Fruit fly (Drosophila melanogaster): ENCODE measurements around the gene p24-1.

The p24-1 gene

DNA sequence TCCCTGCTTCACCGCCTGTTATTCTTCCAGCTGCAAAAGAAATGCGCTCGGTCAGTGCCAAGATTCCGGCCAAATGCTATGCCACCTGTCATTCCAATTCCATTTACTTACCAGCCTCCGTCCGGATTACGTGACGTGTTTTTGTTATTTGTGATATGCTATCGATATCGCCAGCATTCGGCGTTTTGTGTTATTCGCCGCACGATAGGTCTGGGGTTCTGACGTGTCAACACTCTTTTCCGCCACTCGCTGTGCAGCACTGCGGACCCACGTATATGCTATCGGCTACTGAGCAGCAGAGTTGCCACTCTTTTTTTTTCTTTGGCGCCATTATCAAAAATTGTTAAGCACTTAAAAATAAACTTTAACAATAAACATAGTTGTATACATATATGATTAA lies at the start of gene p24-1:
p24-1 (minus strand) TSS at position 221 of the 400 bp plus-strand sequence.
- TF ChIP-seq noc (tag; optimal IDR thresholded peaks at IDR 0.05), result peak; percentile 31

DNA sequence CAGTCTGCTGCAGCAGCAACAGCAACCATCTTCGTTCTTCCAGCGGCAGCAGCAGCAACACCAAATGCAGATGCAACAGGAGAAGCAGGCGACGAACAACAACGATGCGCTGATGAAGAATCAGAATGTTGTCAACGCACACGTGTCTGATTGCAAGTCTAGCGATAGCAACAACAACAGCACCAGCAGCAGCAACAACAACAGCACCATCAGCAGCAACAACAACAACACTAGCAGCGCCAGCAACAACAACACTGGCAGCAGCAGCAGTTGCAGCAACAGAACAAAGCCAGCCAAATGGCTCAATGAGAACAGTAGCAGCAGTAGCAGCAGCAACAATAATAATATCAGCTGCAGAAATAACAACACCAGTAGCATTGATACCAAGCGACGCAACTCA lies 42.8 kb upstream of the p24-1 start:
- no peak for TF ChIP-seq noc (tag; optimal IDR thresholded peaks at IDR 0.05)

DNA sequence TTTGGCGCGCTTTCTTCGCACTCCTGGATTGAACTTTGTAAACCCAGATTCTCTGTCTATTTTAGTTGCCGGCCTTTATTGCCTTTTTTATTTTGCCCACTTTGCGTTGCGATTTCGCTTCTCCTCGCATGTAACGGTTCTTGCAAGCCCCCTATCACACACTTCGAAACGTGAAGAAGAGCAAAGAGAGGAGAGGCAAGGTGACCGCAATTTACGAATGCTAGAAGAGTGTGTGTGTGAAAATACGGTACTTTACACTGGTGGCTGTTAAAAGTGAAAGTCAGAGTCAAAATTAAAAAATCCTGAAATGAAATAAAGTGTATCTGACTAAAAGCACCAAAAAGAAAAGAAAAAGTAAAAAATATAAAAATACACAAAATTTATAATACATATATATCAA lies 41.9 kb upstream of the p24-1 start:
- TF ChIP-seq noc (tag; optimal IDR thresholded peaks at IDR 0.05), result no peak

DNA sequence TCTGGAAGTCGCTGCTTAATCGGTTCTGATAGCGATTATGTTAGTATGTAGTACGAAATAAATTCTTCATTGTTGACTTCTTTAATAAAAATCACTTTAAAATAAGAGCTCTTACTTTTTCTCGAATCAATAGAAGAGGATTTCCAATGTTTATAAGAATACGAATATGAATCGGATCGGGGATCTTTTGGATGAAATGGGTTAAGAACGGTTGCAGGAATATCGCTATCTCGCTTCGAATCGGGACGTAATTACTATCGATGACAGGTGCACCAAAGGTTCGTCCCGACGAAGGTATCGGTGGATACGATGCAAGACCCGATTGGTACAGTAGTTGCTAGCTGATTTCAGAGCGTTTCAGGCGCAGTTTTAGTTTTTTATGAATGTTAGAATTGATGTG lies 41.3 kb upstream of the p24-1 start, which contains the start of gene wisp:
wisp (plus strand) TSS at position 301 of the 400 bp plus-strand sequence.
- TF ChIP-seq noc (tag; optimal IDR thresholded peaks at IDR 0.05), result no peak

DNA sequence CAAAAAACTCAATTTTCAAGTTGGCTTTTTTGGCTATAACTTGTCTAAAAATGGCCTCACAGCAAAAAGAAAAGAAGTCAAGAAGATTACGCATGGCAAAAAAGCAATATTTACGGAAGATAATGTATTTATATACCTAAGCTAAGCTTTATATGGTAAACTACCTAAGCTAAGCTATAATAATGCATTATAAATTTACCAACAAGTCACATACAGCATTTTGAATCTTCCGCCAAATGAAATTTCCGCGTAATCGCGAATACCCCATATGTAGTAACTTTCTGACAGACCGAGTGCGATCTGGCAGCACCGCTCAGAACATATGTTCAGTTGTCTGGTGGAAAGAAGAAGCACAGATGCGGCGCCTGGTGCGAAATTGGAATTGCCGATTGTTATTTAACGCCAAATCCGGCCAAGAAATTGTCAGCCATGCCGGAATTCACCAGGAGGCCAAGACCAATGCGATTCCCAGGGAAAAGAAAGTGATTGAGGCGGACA lies 39.4 kb upstream of the p24-1 start, which contains the start of gene sicily:
sicily (plus strand) TSS at position 51 of the 498 bp plus-strand sequence.
- no peak for TF ChIP-seq noc (tag; optimal IDR thresholded peaks at IDR 0.05)

DNA sequence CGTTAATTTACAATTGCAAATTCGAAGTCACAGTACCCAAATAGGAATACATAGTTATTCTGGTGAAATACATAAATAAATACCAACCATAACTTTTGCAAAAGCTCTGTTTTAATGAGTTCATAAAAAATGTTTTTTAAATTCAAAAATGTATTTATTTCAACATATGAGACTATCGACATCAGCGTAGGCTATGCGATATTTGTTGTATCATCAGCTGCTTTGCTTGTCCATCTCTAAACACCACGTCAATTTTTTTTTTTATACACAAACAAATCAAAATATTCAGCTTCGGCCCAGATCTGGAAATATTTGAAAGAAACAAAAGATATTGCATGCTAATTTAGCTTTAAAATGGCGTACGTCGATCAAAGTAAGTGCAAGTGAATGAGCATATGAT lies 35.8 kb upstream of the p24-1 start, which contains the start of gene CG1840:
CG1840 (plus strand) TSS at position 211 of the 400 bp plus-strand sequence.
- no peak for TF ChIP-seq noc (tag; optimal IDR thresholded peaks at IDR 0.05)

DNA sequence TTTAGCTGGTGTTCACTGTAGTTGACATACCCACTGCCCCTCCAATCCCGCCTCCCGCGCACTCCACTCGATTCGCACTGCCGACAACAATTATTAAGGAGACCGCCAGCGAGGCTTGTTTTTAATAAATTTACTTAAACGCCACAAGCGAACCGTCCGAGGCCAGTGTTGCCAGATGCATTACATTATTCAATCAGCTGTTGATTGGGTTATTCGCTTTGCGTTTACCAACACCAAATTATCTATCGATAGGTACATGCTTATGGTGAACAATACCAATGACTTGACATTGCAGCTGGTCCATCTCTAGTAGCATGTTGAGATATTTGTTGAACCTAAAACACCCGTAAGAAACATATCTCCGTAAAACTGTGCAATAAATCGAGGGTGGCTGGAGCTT lies 34.6 kb upstream of the p24-1 start, which contains the start of the genes CG10353 and SelG:
CG10353 (minus strand) TSS at position 187 of the 400 bp plus-strand sequence.
SelG (plus strand) TSS at position 309 of the 400 bp plus-strand sequence.
- TF ChIP-seq noc (tag; optimal IDR thresholded peaks at IDR 0.05), result peak; percentile 32

DNA sequence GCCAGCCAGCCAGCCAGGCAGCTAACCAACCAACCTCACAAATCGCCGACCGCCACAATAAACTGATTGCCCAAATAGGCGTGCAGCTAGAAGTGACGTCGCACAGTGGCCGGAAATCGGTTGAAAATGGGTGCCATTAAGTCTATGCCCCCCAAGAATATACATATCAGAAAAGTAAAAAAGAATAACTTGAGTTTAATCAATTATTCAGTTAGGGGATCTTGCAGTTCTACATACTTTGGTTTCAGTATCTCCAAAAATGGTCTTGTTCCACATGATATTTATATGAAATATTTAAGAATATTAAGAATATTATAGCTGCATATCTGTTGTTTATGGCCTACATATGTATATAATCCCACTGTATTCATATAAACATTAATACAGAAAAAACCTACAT lies 33.0 kb upstream of the p24-1 start:
- peak; percentile 64 for TF ChIP-seq noc (tag; optimal IDR thresholded peaks at IDR 0.05)

DNA sequence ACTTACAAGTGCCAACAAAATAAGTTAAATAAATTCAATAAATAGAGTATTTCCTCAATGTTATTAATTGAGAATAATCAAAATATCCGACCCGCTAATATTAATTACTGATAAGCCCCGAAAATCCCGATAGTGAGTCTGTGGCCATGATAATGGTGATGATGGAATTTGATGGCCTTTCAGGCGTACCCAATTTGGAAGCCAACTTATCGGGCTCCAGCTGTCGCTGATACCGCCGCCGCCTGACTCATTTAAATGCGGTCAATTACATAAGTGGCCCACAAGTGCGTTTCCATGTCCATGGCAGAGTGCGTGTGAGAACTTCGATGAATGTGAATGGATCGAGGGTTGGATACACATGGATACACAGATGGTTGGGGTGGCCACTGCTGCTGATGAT lies 31.8 kb upstream of the p24-1 start:
- no peak for TF ChIP-seq noc (tag; optimal IDR thresholded peaks at IDR 0.05)

DNA sequence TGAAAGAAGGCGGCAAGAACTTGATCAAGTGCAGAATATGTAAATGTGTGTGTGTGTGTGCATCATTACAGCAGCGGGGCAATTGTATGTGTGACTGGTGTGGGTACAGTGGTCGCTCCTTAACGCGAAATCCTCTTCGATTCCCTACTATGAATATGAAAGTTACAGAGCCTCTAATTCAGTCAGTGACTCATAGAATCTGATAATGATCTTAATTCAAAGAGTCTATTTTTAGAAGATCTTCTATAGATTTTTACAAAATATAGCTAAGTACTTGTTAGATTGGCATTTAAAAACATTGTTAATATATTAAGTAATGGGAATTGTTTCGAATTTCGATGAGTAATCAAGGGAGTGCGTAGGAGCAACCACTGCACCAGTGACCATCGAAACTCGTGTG lies 30.1 kb upstream of the p24-1 start:
- no peak for TF ChIP-seq noc (tag; optimal IDR thresholded peaks at IDR 0.05)

DNA sequence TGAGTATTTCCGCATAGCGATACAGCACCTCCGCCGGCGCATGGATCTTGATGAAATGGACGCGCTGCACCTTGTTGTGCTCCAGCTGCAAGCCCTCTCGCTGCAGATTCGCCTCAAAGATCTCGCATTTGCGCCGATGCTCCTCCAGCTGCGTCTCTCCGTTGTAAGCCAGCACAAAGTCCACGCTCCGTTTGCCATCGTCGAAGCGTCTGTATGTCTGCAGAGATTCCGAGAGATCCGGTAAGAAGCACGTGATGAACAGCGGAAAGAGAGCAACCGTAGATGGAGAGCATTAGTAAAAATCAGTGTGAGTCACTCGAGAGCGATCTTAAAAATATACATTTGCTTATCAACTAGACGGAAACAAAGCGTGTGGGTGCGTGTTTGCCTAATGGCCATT lies 29.4 kb upstream of the p24-1 start:
- no peak for TF ChIP-seq noc (tag; optimal IDR thresholded peaks at IDR 0.05)

DNA sequence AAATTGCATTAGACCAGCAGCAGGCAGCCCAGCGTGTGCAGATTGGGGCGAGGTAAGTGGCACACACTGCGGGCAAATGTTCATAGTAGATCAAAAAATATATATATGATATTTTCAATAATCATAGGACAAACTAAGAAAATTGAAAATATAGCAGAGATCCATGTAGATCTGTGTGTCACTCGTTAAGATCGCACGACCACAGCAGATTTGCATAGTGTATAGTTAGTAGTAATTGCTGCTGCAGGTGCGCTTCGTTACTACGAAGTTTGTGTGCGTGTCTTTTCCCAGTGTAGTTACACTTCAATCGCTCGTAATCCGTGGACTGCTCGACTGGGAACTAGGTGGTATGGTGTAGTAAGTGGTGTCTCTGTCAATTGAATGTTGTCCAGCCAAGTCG lies 24.8 kb upstream of the p24-1 start, which contains the start of gene CG10352:
CG10352 (minus strand) TSS at position 4 of the 400 bp plus-strand sequence.
- no peak for TF ChIP-seq noc (tag; optimal IDR thresholded peaks at IDR 0.05)

DNA sequence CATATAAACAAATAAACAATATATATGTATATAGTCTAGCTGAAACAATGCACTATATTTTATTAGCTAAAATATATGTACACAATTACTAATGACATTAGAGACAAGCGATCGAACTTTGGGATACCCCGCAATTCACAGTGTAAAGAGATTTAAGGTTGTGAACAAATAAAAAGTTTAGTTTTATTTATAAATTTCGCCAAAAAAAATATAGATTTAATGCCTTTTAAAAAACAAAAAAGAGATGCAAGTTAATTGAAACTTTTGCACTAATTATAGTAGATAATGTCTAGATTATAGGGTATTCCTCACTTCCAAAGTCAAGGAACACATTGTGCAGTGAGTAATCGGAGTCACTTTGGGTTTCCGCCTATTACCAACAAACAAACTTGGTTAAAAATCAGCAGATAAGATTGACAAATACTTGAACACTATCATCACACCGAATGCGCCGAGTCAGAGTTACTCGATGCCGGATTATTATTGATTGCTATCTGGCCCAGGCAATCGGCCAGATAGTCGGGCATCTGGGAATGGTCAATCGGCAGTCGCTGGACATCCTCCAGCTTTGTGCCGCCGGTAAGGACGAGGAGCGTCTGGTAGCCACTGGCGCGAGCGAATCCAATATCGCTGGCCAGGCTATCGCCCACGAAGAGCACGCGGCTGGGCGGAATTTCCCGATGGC lies 23.0 kb upstream of the p24-1 start:
- TF ChIP-seq noc (tag; optimal IDR thresholded peaks at IDR 0.05), result peak; percentile 40

DNA sequence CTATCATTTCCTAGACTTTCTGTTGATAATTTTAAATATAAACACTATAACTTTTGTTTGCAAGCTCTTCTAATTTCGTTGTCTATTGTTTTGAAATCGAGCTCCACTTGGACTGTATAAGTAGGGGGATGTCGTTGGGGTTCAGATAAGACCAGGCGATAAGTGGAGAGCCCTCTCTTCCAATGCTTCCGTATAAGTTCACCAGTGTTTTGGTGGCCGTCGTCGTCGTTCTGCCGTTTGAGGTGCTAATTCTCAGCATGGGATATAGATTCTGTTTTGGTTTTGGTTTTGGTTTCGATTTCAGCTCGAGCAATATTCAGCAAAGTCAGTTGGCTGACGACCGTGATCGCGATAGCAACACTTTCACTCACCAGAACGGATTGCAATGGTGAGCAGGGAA lies 20.8 kb upstream of the p24-1 start, which contains the start of gene CG15739:
CG15739 (plus strand) TSS at position 204 of the 400 bp plus-strand sequence.
- no peak for TF ChIP-seq noc (tag; optimal IDR thresholded peaks at IDR 0.05)

DNA sequence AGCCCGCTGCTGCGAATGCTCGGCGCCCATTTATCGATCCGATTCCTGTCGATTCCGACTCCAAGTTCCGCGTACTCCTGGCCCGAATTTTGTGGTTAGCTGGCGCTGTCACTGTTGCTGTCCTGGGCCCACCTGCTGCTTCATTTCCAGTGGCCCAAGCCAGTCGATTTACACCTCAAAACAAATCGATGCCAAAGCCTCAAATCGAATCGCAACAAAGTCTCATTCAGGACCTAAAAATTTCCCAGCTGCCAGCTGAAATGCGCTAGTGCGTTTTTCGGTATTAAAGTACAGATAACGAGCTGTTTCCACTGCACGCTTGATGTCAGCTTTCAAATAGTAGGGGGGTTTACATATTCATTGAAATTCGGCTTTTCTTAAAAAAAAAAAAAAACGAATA lies 20.2 kb upstream of the p24-1 start, which contains the start of gene BORCS5:
BORCS5 (minus strand) TSS at position 263 of the 400 bp plus-strand sequence.
- TF ChIP-seq noc (tag; optimal IDR thresholded peaks at IDR 0.05), result no peak

DNA sequence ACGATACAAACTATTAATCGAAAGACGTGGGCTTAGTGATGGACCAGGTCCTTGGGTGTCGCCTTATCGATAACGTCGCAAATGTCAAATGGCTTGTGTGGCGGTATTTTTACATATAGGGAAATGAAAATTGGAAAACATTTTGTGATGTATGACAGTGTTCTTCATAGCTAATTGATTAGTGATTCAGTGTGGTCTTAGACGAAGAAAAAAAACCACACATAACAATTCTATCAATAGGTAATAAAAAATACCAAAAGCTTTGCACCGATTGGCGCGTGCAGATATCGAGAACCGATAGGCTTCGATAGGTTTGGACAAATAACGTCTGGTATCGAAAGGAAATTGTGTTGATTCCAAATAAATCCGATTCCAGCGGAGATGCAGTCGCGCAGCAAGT lies 16.5 kb upstream of the p24-1 start, which contains the start of the genes Nrd1 and CG1847:
Nrd1 (minus strand) TSS at position 28 of the 400 bp plus-strand sequence.
CG1847 (plus strand) TSS at position 305 of the 400 bp plus-strand sequence.
- TF ChIP-seq noc (tag; optimal IDR thresholded peaks at IDR 0.05), result no peak

DNA sequence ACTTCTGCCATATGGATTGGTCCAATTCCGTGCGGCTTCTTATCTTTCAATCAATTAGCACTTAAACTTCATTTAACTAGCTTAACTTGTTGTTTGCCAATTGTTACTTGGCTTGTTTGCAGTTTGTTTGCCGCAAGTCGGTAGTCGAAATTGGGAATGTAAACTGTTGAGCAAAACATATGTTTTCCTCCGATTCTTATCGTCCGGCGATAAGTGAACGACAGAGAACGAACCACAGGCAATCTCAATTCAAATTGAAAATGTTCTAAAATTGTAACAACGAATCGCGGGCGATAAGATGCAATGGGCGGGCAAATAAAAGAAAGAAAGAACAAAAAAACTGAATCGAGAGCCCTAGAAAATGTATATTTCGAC lies 6.1 kb upstream of the p24-1 start:
- TF ChIP-seq noc (tag; optimal IDR thresholded peaks at IDR 0.05), result no peak
